Fruit fly (Drosophila melanogaster) whole organism, embryonic: ENCODE measurements around the gene CG32413.

Source experiments
- Adf1 ChIP-seq: fragments of 200-800 bp; sonication (Bioruptor generic); IDR thresholded peaks from 2 replicates; pipeline ENCODE4 v1.3.6; 2022; ENCODE audit warnings: missing biosample characterization, missing genetic modification characterization
- CG10654 ChIP-seq: fragments of 200-800 bp; sonication (Bioruptor generic); optimal IDR thresholded peaks from 2 replicates; lab custom pipeline; 2016; ENCODE audit warnings: missing biosample characterization, missing genetic modification characterization
- CG11247 ChIP-seq: fragments of 200-800 bp; sonication (Bioruptor generic); IDR thresholded peaks from 2 replicates; pipeline ENCODE4 v1.3.6; 2022; ENCODE audit warnings: missing biosample characterization, missing genetic modification characterization
- CG12155 ChIP-seq: fragments of 200-800 bp; sonication (Bioruptor generic); optimal IDR thresholded peaks from 3 replicates; lab custom pipeline; 2016; ENCODE audit warnings: missing biosample characterization, missing genetic modification characterization
- CG14667 ChIP-seq: fragments of 200-800 bp; sonication (Bioruptor generic); IDR thresholded peaks from 2 replicates; pipeline ENCODE4 v1.3.6; 2022; ENCODE audit warnings: missing biosample characterization, missing genetic modification characterization
- CG15073 ChIP-seq: fragments of 200-800 bp; sonication (Bioruptor generic); optimal IDR thresholded peaks from 2 replicates; lab custom pipeline; 2016; ENCODE audit warnings: missing biosample characterization, missing genetic modification characterization
- CG1603 ChIP-seq: fragments of 200-800 bp; sonication (Bioruptor generic); optimal IDR thresholded peaks from 2 replicates; lab custom pipeline; 2019; ENCODE audit warnings: missing biosample characterization, mild to moderate bottlenecking, missing genetic modification characterization, moderate library complexity
- CG16779 ChIP-seq: fragments of 200-800 bp; sonication (Bioruptor generic); IDR thresholded peaks from 2 replicates; pipeline ENCODE4 v1.3.6; 2022; ENCODE audit warnings: missing biosample characterization, missing genetic modification characterization
- CG2129 ChIP-seq: fragments of 200-800 bp; sonication (Bioruptor generic); IDR thresholded peaks from 2 replicates; pipeline ENCODE4 v1.3.6; 2022; ENCODE audit warnings: missing biosample characterization, missing genetic modification characterization; ENCODE audit not compliant: partially characterized antibody
- CG2875 ChIP-seq: fragments of 200-800 bp; sonication (Bioruptor generic); optimal IDR thresholded peaks from 2 replicates; lab custom pipeline; 2017; ENCODE audit warnings: missing biosample characterization, mild to moderate bottlenecking, missing genetic modification characterization, missing genetic modification reagents
- CG30431 ChIP-seq: fragments of 200-800 bp; sonication (Bioruptor generic); optimal IDR thresholded peaks from 2 replicates; lab custom pipeline; 2017; ENCODE audit warnings: missing biosample characterization, missing genetic modification characterization
- CG31224 ChIP-seq: fragments of 200-800 bp; sonication (Bioruptor generic); IDR thresholded peaks from 2 replicates; pipeline ENCODE4 v1.3.6; 2022; ENCODE audit warnings: missing biosample characterization, missing genetic modification characterization
- CG32767 ChIP-seq: fragments of 200-800 bp; sonication (Bioruptor generic); IDR thresholded peaks from 2 replicates; pipeline ENCODE4 v1.3.6; 2022; ENCODE audit warnings: missing biosample characterization, missing genetic modification characterization
- CG6654 ChIP-seq: fragments of 200-800 bp; sonication (Bioruptor generic); optimal IDR thresholded peaks from 2 replicates; lab custom pipeline; 2017; ENCODE audit warnings: missing biosample characterization, mild to moderate bottlenecking, missing genetic modification characterization
- CG6765 ChIP-seq: fragments of 200-800 bp; sonication (Bioruptor generic); optimal IDR thresholded peaks from 3 replicates; lab custom pipeline; 2017; ENCODE audit warnings: missing biosample characterization, mild to moderate bottlenecking, missing genetic modification characterization
- CHES-1-like ChIP-seq: fragments of 200-800 bp; sonication (Bioruptor generic); optimal IDR thresholded peaks from 2 replicates; lab custom pipeline; 2016; ENCODE audit warnings: missing biosample characterization, missing genetic modification characterization
- Camta ChIP-seq: fragments of 200-800 bp; sonication (Bioruptor generic); optimal IDR thresholded peaks from 2 replicates; lab custom pipeline; 2016; ENCODE audit warnings: missing biosample characterization, missing genetic modification characterization
- D19B ChIP-seq: fragments of 200-800 bp; sonication (Bioruptor generic); optimal IDR thresholded peaks from 2 replicates; lab custom pipeline; 2017; ENCODE audit warnings: missing biosample characterization, mild to moderate bottlenecking, missing genetic modification characterization
- Dref ChIP-seq: fragments of 200-800 bp; sonication (Bioruptor generic); IDR thresholded peaks from 2 replicates; pipeline ENCODE4 v1.3.6; 2022; ENCODE audit warnings: missing biosample characterization, missing genetic modification characterization
- Fer2 ChIP-seq: fragments of 200-800 bp; sonication (Bioruptor generic); optimal IDR thresholded peaks from 2 replicates; lab custom pipeline; 2018; ENCODE audit warnings: missing biosample characterization, mild to moderate bottlenecking, missing genetic modification characterization, moderate library complexity
- HLH54F ChIP-seq: fragments of 200-800 bp; sonication (Bioruptor generic); optimal IDR thresholded peaks from 3 replicates; lab custom pipeline; 2016; ENCODE audit warnings: missing biosample characterization, missing genetic modification characterization
- HmgD ChIP-seq: fragments of 200-800 bp; sonication (Bioruptor generic); optimal IDR thresholded peaks from 3 replicates; lab custom pipeline; 2016; ENCODE audit warnings: missing biosample characterization, missing genetic modification characterization
- Hmr ChIP-seq: fragments of 200-800 bp; sonication (Bioruptor generic); optimal IDR thresholded peaks from 3 replicates; lab custom pipeline; 2017; ENCODE audit warnings: mild to moderate bottlenecking, missing biosample characterization, missing genetic modification reagents, missing genetic modification characterization
- Lpt ChIP-seq: fragments of >200 bp; optimal IDR thresholded peaks from 2 replicates; lab custom pipeline; 2018; ENCODE audit warnings: missing biosample characterization, missing genetic modification characterization
- Max ChIP-seq: fragments of 200-800 bp; sonication (Bioruptor generic); optimal IDR thresholded peaks from 2 replicates; lab custom pipeline; 2016; ENCODE audit warnings: missing biosample characterization, mild to moderate bottlenecking, missing genetic modification characterization
- Myb ChIP-seq: fragments of 200-800 bp; sonication (Bioruptor generic); optimal IDR thresholded peaks from 2 replicates; lab custom pipeline; 2016; ENCODE audit warnings: missing biosample characterization, missing genetic modification characterization
- NfI ChIP-seq: fragments of 200-800 bp; sonication (Bioruptor generic); optimal IDR thresholded peaks from 3 replicates; lab custom pipeline; 2018; ENCODE audit warnings: missing biosample characterization, mild to moderate bottlenecking, missing genetic modification characterization, moderate library complexity
- PHDP ChIP-seq: fragments of 200-800 bp; sonication (Bioruptor generic); optimal IDR thresholded peaks from 3 replicates; lab custom pipeline; 2018; ENCODE audit warnings: missing biosample characterization, mild to moderate bottlenecking, missing genetic modification characterization, moderate library complexity
- Rfx ChIP-seq: fragments of 200-800 bp; sonication (Bioruptor generic); IDR thresholded peaks from 2 replicates; pipeline ENCODE4 v1.3.6; 2022; ENCODE audit warnings: missing biosample characterization, missing genetic modification characterization
- Sox102F ChIP-seq: fragments of 200-800 bp; sonication (Bioruptor generic); optimal IDR thresholded peaks from 2 replicates; lab custom pipeline; 2018; ENCODE audit warnings: missing biosample characterization, mild to moderate bottlenecking, missing genetic modification characterization, moderate library complexity
- Sry-β ChIP-seq: fragments of 200-800 bp; sonication (Bioruptor generic); optimal IDR thresholded peaks from 2 replicates; lab custom pipeline; 2018; ENCODE audit warnings: missing biosample characterization, mild to moderate bottlenecking, missing genetic modification characterization, moderate library complexity
- Trl ChIP-seq, 3 experiments: fragments of >200 bp in 2 of 3; fragments of 200-800 bp in 1 of 3; sonication (Bioruptor generic) in 1 of 3; optimal IDR thresholded peaks; 2 replicates in 1 of 3; 3 replicates in 2 of 3; lab custom pipeline; 2016 to 2017; ENCODE audit warnings: missing biosample characterization in 1 of 3, missing genetic modification characterization in 1 of 3
- Xrp1 ChIP-seq: fragments of 200-800 bp; sonication (Bioruptor generic); IDR thresholded peaks from 2 replicates; pipeline ENCODE4 v1.3.6; 2022; ENCODE audit warnings: missing biosample characterization, missing genetic modification characterization
- az2 ChIP-seq: fragments of 200-800 bp; sonication (Bioruptor generic); optimal IDR thresholded peaks from 3 replicates; lab custom pipeline; 2016; ENCODE audit warnings: missing biosample characterization, missing genetic modification characterization
- bcd ChIP-seq: fragments of 200-800 bp; sonication (Bioruptor generic); optimal IDR thresholded peaks from 2 replicates; lab custom pipeline; 2017; ENCODE audit warnings: missing biosample characterization, mild to moderate bottlenecking, missing genetic modification characterization
- bowl ChIP-seq: fragments of 200-800 bp; sonication (Bioruptor generic); IDR thresholded peaks from 2 replicates; pipeline ENCODE4 v1.3.6; 2022; ENCODE audit warnings: missing biosample characterization, missing genetic modification characterization
- dimm ChIP-seq: fragments of 200-800 bp; sonication (Bioruptor generic); IDR thresholded peaks from 2 replicates; pipeline ENCODE4 v1.3.6; 2022; ENCODE audit warnings: missing biosample characterization, missing genetic modification characterization
- dysf ChIP-seq: fragments of 200-800 bp; sonication (Bioruptor generic); IDR thresholded peaks from 3 replicates; pipeline ENCODE4 v1.3.6; 2022; ENCODE audit warnings: missing biosample characterization, missing genetic modification characterization
- fd102C ChIP-seq: fragments of 200-800 bp; sonication (Bioruptor generic); optimal IDR thresholded peaks from 2 replicates; lab custom pipeline; 2018; ENCODE audit warnings: missing biosample characterization, mild to moderate bottlenecking, missing genetic modification characterization, moderate library complexity
- gsb-n ChIP-seq: fragments of 200-800 bp; sonication (Bioruptor generic); optimal IDR thresholded peaks from 3 replicates; lab custom pipeline; 2018; ENCODE audit warnings: missing biosample characterization, mild to moderate bottlenecking, missing genetic modification characterization
- hkb ChIP-seq, 2 experiments: fragments of 200-800 bp in 1 of 2; fragments of >200 bp in 1 of 2; sonication (Bioruptor generic) in 1 of 2; IDR thresholded peaks in 1 of 2; optimal IDR thresholded peaks in 1 of 2; 2 replicates each; pipeline versions ENCODE4 v1.3.6 to Lab custom; 2017 to 2022; ENCODE audit warnings: missing biosample characterization in 1 of 2, missing genetic modification characterization in 1 of 2
- inv ChIP-seq: fragments of 200-800 bp; sonication (Bioruptor generic); IDR thresholded peaks from 2 replicates; pipeline ENCODE4 v1.3.6; 2022; ENCODE audit warnings: missing biosample characterization, missing genetic modification characterization; ENCODE audit not compliant: partially characterized antibody
- kay ChIP-seq: fragments of 200-800 bp; sonication (Bioruptor generic); optimal IDR thresholded peaks from 2 replicates; lab custom pipeline; 2016; ENCODE audit warnings: missing biosample characterization, missing genetic modification characterization
- nmo ChIP-seq: fragments of 200-800 bp; sonication (Bioruptor generic); optimal IDR thresholded peaks from 2 replicates; lab custom pipeline; 2018; ENCODE audit warnings: missing biosample characterization, mild to moderate bottlenecking, missing genetic modification characterization, moderate library complexity
- p53 ChIP-seq: fragments of 200-800 bp; sonication (Bioruptor generic); optimal IDR thresholded peaks from 2 replicates; lab custom pipeline; 2016; ENCODE audit warnings: missing biosample characterization, missing genetic modification characterization
- shn ChIP-seq: fragments of 200-800 bp; sonication (Bioruptor generic); optimal IDR thresholded peaks from 3 replicates; lab custom pipeline; 2016; ENCODE audit warnings: missing biosample characterization, missing genetic modification characterization
- so ChIP-seq: fragments of 200-800 bp; sonication (Bioruptor generic); IDR thresholded peaks from 3 replicates; pipeline ENCODE4 v1.3.6; 2022; ENCODE audit warnings: missing biosample characterization, missing genetic modification characterization
- ssp ChIP-seq: fragments of 200-800 bp; sonication (Bioruptor generic); IDR thresholded peaks from 2 replicates; pipeline ENCODE4 v1.3.6; 2022; ENCODE audit warnings: missing biosample characterization, missing genetic modification characterization

Gene CG32413

DNA sequence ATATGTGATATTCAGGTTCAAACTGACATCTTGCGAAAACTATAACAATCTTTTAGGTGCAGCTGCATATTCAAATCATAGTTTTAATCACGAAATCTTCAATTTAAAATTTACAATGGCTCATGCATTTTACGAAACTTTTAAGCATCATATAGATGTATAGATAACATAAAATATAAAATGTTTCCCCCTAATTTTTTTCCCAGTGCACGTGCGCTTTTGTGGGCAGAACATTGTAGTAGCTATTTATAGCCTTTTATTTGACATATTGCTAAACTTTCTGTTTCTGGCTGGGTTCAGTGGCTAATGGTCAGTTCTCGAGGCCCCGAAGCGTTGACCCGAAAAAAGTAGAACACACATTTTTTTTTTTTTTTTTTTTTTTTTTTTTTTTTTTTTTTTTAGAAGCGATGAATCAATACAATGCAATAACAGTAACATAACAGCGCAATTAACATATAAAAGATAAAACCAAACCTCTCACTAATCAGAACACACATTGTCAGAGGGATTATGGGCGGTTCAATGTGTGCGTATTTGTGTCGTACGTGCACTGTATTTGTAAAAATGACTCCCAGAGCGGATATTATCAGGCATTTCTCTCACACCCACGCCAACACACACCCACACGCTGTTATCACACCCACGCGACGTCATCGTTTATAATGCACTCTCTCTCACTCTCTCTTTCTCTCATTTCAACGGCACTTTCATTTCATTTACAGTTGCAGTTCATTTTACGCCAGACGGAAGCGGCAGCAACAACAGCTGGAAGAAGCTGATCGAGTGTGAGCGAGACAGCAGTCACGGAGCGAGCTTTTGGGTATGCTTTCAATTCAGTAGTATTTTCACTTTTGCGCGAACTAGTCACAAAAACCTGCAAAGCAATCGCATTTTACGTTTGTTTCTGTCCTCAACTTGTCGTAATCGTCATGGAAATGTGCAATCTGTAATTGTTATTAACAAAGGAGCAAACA, 22.4 kb upstream of the CG32413 start (continued):
- peak; percentile 59; the same call in 1 of the 2 replicates for TF ChIP-seq Xrp1 (GFP tag; lab: Robert Waterston, UW)
- peak; percentile 34 for TF ChIP-seq bcd (GFP tag; lab: Kevin White, UChicago)
- peak; percentile 74 for TF ChIP-seq Sox102F
- TF ChIP-seq kay = no peak
- no peak for TF ChIP-seq hkb (optimal IDR thresholded peaks at IDR 0.05; lab: Kevin White, UChicago)
- peak; percentile 63 for TF ChIP-seq hkb (GFP tag; IDR thresholded peaks at IDR 0.05; lab: Robert Waterston, UW)
- no peak for TF ChIP-seq CG30431
- TF ChIP-seq CG14667 (GFP tag; lab: Robert Waterston, UW) = no peak
- peak; percentile 53 for TF ChIP-seq CG2875 (GFP tag; lab: Kevin White, UChicago)
- TF ChIP-seq Dref = no peak
- no peak for TF ChIP-seq CG10654 (GFP tag; lab: Kevin White, UChicago)
- no peak for TF ChIP-seq Lpt (GFP tag; lab: Kevin White, UChicago)
- no peak for TF ChIP-seq Sry-β (GFP tag; lab: Kevin White, UChicago)
- no peak for TF ChIP-seq Max (GFP tag; lab: Kevin White, UChicago)
- peak; percentile 52 for TF ChIP-seq az2
- TF ChIP-seq so (GFP tag; lab: Robert Waterston, UW) = 0 out of 3 replicates have a peak, but pooled peaks have one; percentile 10
- TF ChIP-seq dimm (GFP tag; lab: Robert Waterston, UW) = no peak
- no peak for TF ChIP-seq CG15073
- peak; percentile 35 for TF ChIP-seq shn (GFP tag; lab: Kevin White, UChicago)
- TF ChIP-seq CG31224 = no peak
- peak; percentile 14 for TF ChIP-seq Myb (GFP tag; lab: Kevin White, UChicago)
- TF ChIP-seq fd102C = no peak
- TF ChIP-seq Adf1 = no peak
- peak; percentile 52 for TF ChIP-seq CG1603 (tag; lab: Kevin White, UChicago)
- TF ChIP-seq HmgD (GFP tag; lab: Kevin White, UChicago) = no peak
- peak; percentile 42 for TF ChIP-seq Hmr
- TF ChIP-seq CG6765 (GFP tag; lab: Kevin White, UChicago) = no peak
- TF ChIP-seq CHES-1-like = peak; percentile 8
- TF ChIP-seq CG16779 (GFP tag; lab: Robert Waterston, UW) = no peak
- TF ChIP-seq Camta (GFP tag; lab: Kevin White, UChicago) = no peak
- peak; percentile 65 for TF ChIP-seq nmo (GFP tag; lab: Kevin White, UChicago)
- TF ChIP-seq CG2129 (GFP tag; lab: Robert Waterston, UW) = no peak
- TF ChIP-seq bowl (GFP tag; lab: Robert Waterston, UW) = 0 out of 2 replicates have a peak, but pooled peaks have one; percentile 12
- peak; percentile 61 for TF ChIP-seq PHDP (tag; lab: Kevin White, UChicago)
- peak; percentile 28 for TF ChIP-seq D19B
- TF ChIP-seq ssp = no peak
- TF ChIP-seq CG12155 (GFP tag; lab: Kevin White, UChicago) = no peak
- no peak for TF ChIP-seq inv (GFP tag; lab: Robert Waterston, UW)
- TF ChIP-seq Trl (optimal IDR thresholded peaks at IDR 0.05; lab: Kevin White, UChicago) = peak; percentile 52 to 64
- no peak for TF ChIP-seq Trl (GFP tag; optimal IDR thresholded peaks at IDR 0.05; lab: Kevin White, UChicago)
- TF ChIP-seq NfI (GFP tag; lab: Kevin White, UChicago) = peak; percentile 45
- TF ChIP-seq CG11247 (GFP tag; lab: Robert Waterston, UW) = no peak
- peak; percentile 21 for TF ChIP-seq HLH54F (GFP tag; lab: Kevin White, UChicago)
- TF ChIP-seq CG6654 = no peak
- TF ChIP-seq CG32767 (GFP tag; lab: Robert Waterston, UW) = no peak; the same call in 1 of the 2 replicates
- no peak for TF ChIP-seq Fer2 (tag; lab: Kevin White, UChicago)
- TF ChIP-seq p53 (GFP tag; lab: Kevin White, UChicago) = no peak
- peak; percentile 12 for TF ChIP-seq gsb-n (tag; lab: Kevin White, UChicago)
- TF ChIP-seq Rfx (GFP tag; lab: Robert Waterston, UW) = peak; percentile 51
- TF ChIP-seq dysf = peak; percentile 52; the same call in 2 of the 3 replicates
